Worm (Caenorhabditis elegans) whole organism, young adult: ENCODE measurements around the gene VB0395L.1.

ENCODE experiments used
- B0261.1 ChIP-seq: sonication (generic microtip); optimal IDR thresholded peaks from 2 replicates; lab custom pipeline; 2016; ENCODE audit warnings: mild to moderate bottlenecking, missing genetic modification characterization, moderate library complexity, missing compliant biosample characterization
- F22D6.2 ChIP-seq: sonication (generic microtip); optimal IDR thresholded peaks from 2 replicates; lab custom pipeline; 2016; ENCODE audit warnings: mild to moderate bottlenecking, missing genetic modification characterization, missing compliant biosample characterization
- F52B5.7 ChIP-seq: sonication (generic microtip); optimal IDR thresholded peaks from 2 replicates; lab custom pipeline; 2016; ENCODE audit warnings: mild to moderate bottlenecking, missing genetic modification characterization, missing compliant biosample characterization
- K12H6.12 ChIP-seq: fragments of 200-800 bp; sonication (Bioruptor generic); optimal IDR thresholded peaks from 2 replicates; lab custom pipeline; 2018; ENCODE audit warnings: mild to moderate bottlenecking, missing genetic modification characterization, missing compliant biosample characterization
- T07F8.4 ChIP-seq: sonication (generic microtip); optimal IDR thresholded peaks from 2 replicates; lab custom pipeline; 2016; ENCODE audit warnings: mild to moderate bottlenecking, missing genetic modification characterization, moderate library complexity, missing compliant biosample characterization
- Y53F4B.3 ChIP-seq: fragments of 200-800 bp; sonication (Bioruptor generic); IDR thresholded peaks from 2 replicates; pipeline ENCODE4 v1.3.6; 2022; ENCODE audit warnings: missing genetic modification reagents, missing genetic modification characterization, missing compliant biosample characterization
- Y67H2A.10 ChIP-seq: fragments of 200-800 bp; sonication (Bioruptor generic); conservative IDR thresholded peaks from 2 replicates; pipeline ENCODE4 v1.3.6; 2022; ENCODE audit warnings: missing genetic modification reagents, missing genetic modification characterization, missing compliant biosample characterization
- Y79H2A.3 ChIP-seq: fragments of 200-800 bp; sonication (Bioruptor generic); conservative IDR thresholded peaks from 2 replicates; pipeline ENCODE4 v1.3.6; 2022; ENCODE audit warnings: missing genetic modification reagents, missing genetic modification characterization, missing compliant biosample characterization
- attf-5 ChIP-seq: fragments of 200-800 bp; sonication (Bioruptor generic); optimal IDR thresholded peaks from 2 replicates; lab custom pipeline; 2018; ENCODE audit warnings: mild to moderate bottlenecking, missing genetic modification characterization, missing compliant biosample characterization
- bed-2 ChIP-seq: fragments of 200-800 bp; sonication (Bioruptor generic); IDR thresholded peaks from 2 replicates; pipeline ENCODE4 v1.3.6; 2022; ENCODE audit warnings: missing genetic modification reagents, missing genetic modification characterization, missing compliant biosample characterization
- cebp-1 ChIP-seq, 2 experiments: fragments of 200-800 bp in 1 of 2; sonication (Bioruptor generic) in 1 of 2; sonication (generic microtip) in 1 of 2; IDR thresholded peaks in 1 of 2; optimal IDR thresholded peaks in 1 of 2; 2 replicates each; pipeline versions ENCODE4 v1.3.6 to Lab custom; 2017 to 2022; ENCODE audit warnings: missing compliant biosample characterization in 2 of 2, missing genetic modification characterization in 2 of 2, mild to moderate bottlenecking in 1 of 2, missing genetic modification reagents in 1 of 2, moderate library complexity in 1 of 2
- ceh-100 ChIP-seq: fragments of 200-800 bp; sonication (Bioruptor generic); IDR thresholded peaks from 2 replicates; pipeline ENCODE4 v1.3.6; 2022; ENCODE audit warnings: missing genetic modification reagents, missing genetic modification characterization, missing compliant biosample characterization
- chd-7 ChIP-seq: sonication (generic microtip); optimal IDR thresholded peaks from 2 replicates; lab custom pipeline; 2016; ENCODE audit warnings: mild to moderate bottlenecking, missing genetic modification characterization, moderate library complexity, missing compliant biosample characterization
- dox-1 ChIP-seq: fragments of 200-800 bp; sonication (Bioruptor generic); IDR thresholded peaks from 2 replicates; pipeline ENCODE4 v1.3.6; 2022; ENCODE audit warnings: missing genetic modification reagents, missing genetic modification characterization, missing compliant biosample characterization
- dpl-1 ChIP-seq: fragments of 150-350 bp; optimal IDR thresholded peaks from 2 replicates; lab custom pipeline; 2014; ENCODE audit warnings: missing biosample characterization, missing genetic modification reagents, missing genetic modification characterization
- efl-1 ChIP-seq: fragments of 150-350 bp; optimal IDR thresholded peaks from 2 replicates; lab custom pipeline; 2014; ENCODE audit warnings: missing biosample characterization, missing genetic modification reagents, missing genetic modification characterization
- egl-18 ChIP-seq: fragments of 200-800 bp; sonication (Bioruptor generic); IDR thresholded peaks from 2 replicates; pipeline ENCODE4 v1.3.6; 2022; ENCODE audit warnings: missing genetic modification reagents, missing genetic modification characterization, missing compliant biosample characterization
- egl-44 ChIP-seq: fragments of 200-800 bp; sonication (Bioruptor generic); IDR thresholded peaks from 2 replicates; pipeline ENCODE4 v1.3.6; 2022; ENCODE audit warnings: missing genetic modification reagents, missing genetic modification characterization, missing compliant biosample characterization
- ekl-4 ChIP-seq: fragments of 200-800 bp; sonication (Bioruptor generic); IDR thresholded peaks from 2 replicates; pipeline ENCODE4 v1.3.6; 2022; ENCODE audit warnings: missing genetic modification reagents, missing genetic modification characterization, missing compliant biosample characterization
- hlh-12 ChIP-seq: sonication (generic microtip); optimal IDR thresholded peaks from 2 replicates; lab custom pipeline; 2016; ENCODE audit warnings: missing genetic modification characterization, missing compliant biosample characterization
- hmg-1.2 ChIP-seq: fragments of 200-800 bp; sonication (Bioruptor generic); IDR thresholded peaks from 2 replicates; pipeline ENCODE4 v1.3.6; 2022; ENCODE audit warnings: missing genetic modification reagents, missing genetic modification characterization, missing compliant biosample characterization
- lag-1 ChIP-seq: fragments of 200-800 bp; sonication (Bioruptor generic); IDR thresholded peaks from 2 replicates; pipeline ENCODE4 v1.3.6; 2022; ENCODE audit warnings: missing genetic modification reagents, missing genetic modification characterization, missing compliant biosample characterization
- let-526 ChIP-seq: fragments of 200-800 bp; sonication (Bioruptor generic); IDR thresholded peaks from 2 replicates; pipeline ENCODE4 v1.3.6; 2022; ENCODE audit warnings: missing genetic modification reagents, missing genetic modification characterization, missing compliant biosample characterization
- let-607 ChIP-seq, 2 experiments: fragments of 200-800 bp in 1 of 2; sonication (Bioruptor generic) in 1 of 2; sonication (generic microtip) in 1 of 2; optimal IDR thresholded peaks; 2 replicates each; lab custom pipeline; 2016 to 2018; ENCODE audit warnings: mild to moderate bottlenecking in 2 of 2, missing compliant biosample characterization in 2 of 2, missing genetic modification characterization in 2 of 2, moderate library complexity in 2 of 2, missing genotype in 1 of 2
- lin-26 ChIP-seq: fragments of 200-800 bp; sonication (Bioruptor generic); IDR thresholded peaks from 2 replicates; pipeline ENCODE4 v1.3.6; 2022; ENCODE audit warnings: missing genetic modification reagents, missing genetic modification characterization, missing compliant biosample characterization
- lir-1 ChIP-seq: fragments of 200-800 bp; sonication (Bioruptor generic); conservative IDR thresholded peaks from 2 replicates; pipeline ENCODE4 v1.3.6; 2022; ENCODE audit warnings: missing genetic modification reagents, missing genetic modification characterization, missing compliant biosample characterization
- lsl-1 ChIP-seq: fragments of 200-800 bp; sonication (Bioruptor generic); optimal IDR thresholded peaks from 2 replicates; lab custom pipeline; 2018; ENCODE audit warnings: mild to moderate bottlenecking, missing genetic modification characterization, moderate library complexity, missing compliant biosample characterization
- lsy-27 ChIP-seq: sonication (generic microtip); optimal IDR thresholded peaks from 2 replicates; lab custom pipeline; 2017; ENCODE audit warnings: missing genetic modification characterization, mild to moderate bottlenecking, missing compliant biosample characterization, antibody characterized with exemption, missing genotype, borderline replicate concordance; ENCODE audit not compliant: insufficient read depth
- madf-10 ChIP-seq: sonication (generic microtip); optimal IDR thresholded peaks from 2 replicates; lab custom pipeline; 2016; ENCODE audit warnings: mild to moderate bottlenecking, missing genetic modification characterization, missing compliant biosample characterization
- madf-3 ChIP-seq: fragments of 200-800 bp; sonication (Bioruptor generic); IDR thresholded peaks from 2 replicates; pipeline ENCODE4 v1.3.6; 2022; ENCODE audit warnings: missing genetic modification reagents, missing genetic modification characterization, missing compliant biosample characterization
- madf-6 ChIP-seq: fragments of 200-800 bp; sonication (Bioruptor generic); IDR thresholded peaks from 2 replicates; pipeline ENCODE4 v1.3.6; 2022; ENCODE audit warnings: missing genetic modification reagents, missing genetic modification characterization, missing compliant biosample characterization
- nfya-1 ChIP-seq: sonication (generic microtip); optimal IDR thresholded peaks from 2 replicates; lab custom pipeline; 2017; ENCODE audit warnings: antibody characterized with exemption, missing compliant biosample characterization, missing genetic modification characterization, borderline replicate concordance; ENCODE audit not compliant: insufficient read depth
- nhr-120 ChIP-seq: fragments of 200-800 bp; sonication (Bioruptor generic); IDR thresholded peaks from 2 replicates; pipeline ENCODE4 v1.3.6; 2022; ENCODE audit warnings: missing genetic modification characterization, missing compliant biosample characterization
- pbrm-1 ChIP-seq: fragments of 200-800 bp; sonication (Bioruptor generic); IDR thresholded peaks from 2 replicates; pipeline ENCODE4 v1.3.6; 2022; ENCODE audit warnings: missing genetic modification reagents, missing genetic modification characterization, missing compliant biosample characterization
- pha-4 ChIP-seq: fragments of 150-350 bp; sonication (generic microtip); optimal IDR thresholded peaks from 2 replicates; lab custom pipeline; 2014; ENCODE audit warnings: missing biosample characterization, missing genetic modification reagents, missing genetic modification characterization
- repo-1 ChIP-seq: sonication (generic microtip); optimal IDR thresholded peaks from 2 replicates; lab custom pipeline; 2017; ENCODE audit warnings: mild to moderate bottlenecking, missing genetic modification characterization, missing compliant biosample characterization
- rpc-1 ChIP-seq, 2 experiments: fragments of 150-350 bp in 1 of 2; sonication (generic microtip) in 1 of 2; optimal IDR thresholded peaks; 2 replicates each; lab custom pipeline; 2014 to 2018; ENCODE audit warnings: missing biosample characterization in 1 of 2, missing genetic modification characterization in 1 of 2, missing genetic modification reagents in 1 of 2, missing genotype in 1 of 2
- sptf-2 ChIP-seq: fragments of 200-800 bp; sonication (Bioruptor generic); optimal IDR thresholded peaks from 2 replicates; lab custom pipeline; 2018; ENCODE audit warnings: mild to moderate bottlenecking, missing genetic modification characterization, missing compliant biosample characterization
- tbp1 ChIP-seq: fragments of 200-800 bp; sonication (Bioruptor generic); optimal IDR thresholded peaks from 2 replicates; lab custom pipeline; 2018; ENCODE audit warnings: mild to moderate bottlenecking, missing genetic modification characterization, missing compliant biosample characterization
- tlf-1 ChIP-seq: fragments of 200-800 bp; sonication (Bioruptor generic); optimal IDR thresholded peaks from 2 replicates; lab custom pipeline; 2018; ENCODE audit warnings: mild to moderate bottlenecking, missing genetic modification characterization, missing compliant biosample characterization
- xnd-1 ChIP-seq: sonication (generic microtip); optimal IDR thresholded peaks from 2 replicates; lab custom pipeline; 2016; ENCODE audit warnings: missing genotype, missing genetic modification reagents, missing genetic modification characterization, missing compliant biosample characterization
- zfh-2 ChIP-seq: fragments of 200-800 bp; sonication (Bioruptor generic); conservative IDR thresholded peaks from 2 replicates; pipeline ENCODE4 v1.3.6; 2022; ENCODE audit warnings: missing genetic modification reagents, missing genetic modification characterization, missing compliant biosample characterization
- zim-3 ChIP-seq: sonication (generic microtip); optimal IDR thresholded peaks from 2 replicates; lab custom pipeline; 2017; ENCODE audit warnings: mild to moderate bottlenecking, missing genetic modification characterization, moderate library complexity, missing compliant biosample characterization
- ztf-25 ChIP-seq: fragments of 200-800 bp; sonication (Bioruptor generic); IDR thresholded peaks from 2 replicates; pipeline ENCODE4 v1.3.6; 2022; ENCODE audit warnings: missing genetic modification reagents, missing genetic modification characterization, missing compliant biosample characterization
- ztf-26 ChIP-seq: sonication (generic microtip); optimal IDR thresholded peaks from 2 replicates; lab custom pipeline; 2017; ENCODE audit warnings: missing genetic modification characterization, missing compliant biosample characterization

Gene VB0395L.1

DNA sequence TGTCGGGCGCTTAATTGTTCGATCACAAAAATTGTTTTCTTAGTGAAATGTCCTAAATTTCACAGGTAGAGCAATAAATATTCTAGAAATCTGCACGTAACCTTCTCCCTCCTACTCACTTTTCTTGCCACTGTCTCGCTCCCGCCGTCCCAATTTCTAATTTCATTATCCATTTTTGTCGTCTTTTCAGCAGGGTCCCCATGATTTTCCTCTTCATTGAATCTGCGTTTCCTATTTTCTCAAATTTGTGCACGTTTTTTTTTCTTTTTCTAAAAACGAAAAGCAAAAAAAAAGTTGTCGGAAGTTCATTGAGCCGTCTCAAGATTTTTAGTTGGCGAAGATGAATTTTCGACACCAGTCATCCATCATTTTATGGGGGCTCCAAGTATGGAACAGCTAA, 29.6 kb upstream of the VB0395L.1 start:
- TF ChIP-seq madf-10 (tag; lab: Kevin White, UChicago) (no peak), B0261.1 (no peak), K12H6.12 (tag; lab: Kevin White, UChicago) (no peak), egl-44 (GFP tag; lab: Robert Waterston, UW) (no peak), T07F8.4 (tag; lab: Kevin White, UChicago) (no peak), ceh-100 (no peak), madf-6 (GFP tag; lab: Robert Waterston, UW) (no peak), lsl-1 (GFP tag; lab: Kevin White, UChicago) (no peak), F52B5.7 (no peak), xnd-1 (no peak), tbp1 (GFP tag; lab: Kevin White, UChicago) (no peak), let-607 (tag; optimal IDR thresholded peaks at IDR 0.05; lab: Kevin White, UChicago) (no peak), efl-1 (GFP tag; lab: Kevin White, UChicago) (no peak), chd-7 (tag; lab: Kevin White, UChicago) (no peak), bed-2 (no peak), ztf-26 (tag; lab: Kevin White, UChicago) (no peak), zfh-2 (GFP tag; lab: Robert Waterston, UW) (no peak), lin-26 (no peak), repo-1 (no peak), cebp-1 (GFP tag; IDR thresholded peaks at IDR 0.05; lab: Robert Waterston, UW) (no peak), cebp-1 (tag; optimal IDR thresholded peaks at IDR 0.05; lab: Kevin White, UChicago) (no peak)

DNA sequence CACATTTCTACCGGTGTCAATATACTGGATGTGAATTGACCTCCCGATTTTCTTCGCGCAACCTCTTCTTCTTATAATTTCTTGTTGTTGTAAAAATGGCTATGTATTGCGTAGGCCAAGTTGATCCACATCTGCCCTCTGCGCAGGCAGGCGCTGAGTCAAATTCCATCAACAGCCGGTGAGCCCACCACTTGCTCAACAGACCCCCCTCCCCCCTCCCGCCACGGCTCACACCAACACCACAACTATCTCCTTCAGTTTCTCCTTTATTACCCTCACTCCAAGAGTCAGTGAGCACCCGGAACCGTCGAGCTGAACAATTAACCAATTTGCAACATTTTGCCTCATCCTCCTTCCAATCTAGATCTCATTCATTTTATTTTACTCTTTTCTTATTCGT, 27.5 kb upstream of the VB0395L.1 start:
- TF ChIP-seq tlf-1 (GFP tag; lab: Kevin White, UChicago): no peak
- TF ChIP-seq nhr-120 (GFP tag; lab: Robert Waterston, UW): 0 out of 2 replicates have a peak, but pooled peaks have one; percentile 12
- TF ChIP-seq nfya-1: no peak
- TF ChIP-seq zfh-2 (GFP tag; lab: Robert Waterston, UW): peak; percentile 70

DNA sequence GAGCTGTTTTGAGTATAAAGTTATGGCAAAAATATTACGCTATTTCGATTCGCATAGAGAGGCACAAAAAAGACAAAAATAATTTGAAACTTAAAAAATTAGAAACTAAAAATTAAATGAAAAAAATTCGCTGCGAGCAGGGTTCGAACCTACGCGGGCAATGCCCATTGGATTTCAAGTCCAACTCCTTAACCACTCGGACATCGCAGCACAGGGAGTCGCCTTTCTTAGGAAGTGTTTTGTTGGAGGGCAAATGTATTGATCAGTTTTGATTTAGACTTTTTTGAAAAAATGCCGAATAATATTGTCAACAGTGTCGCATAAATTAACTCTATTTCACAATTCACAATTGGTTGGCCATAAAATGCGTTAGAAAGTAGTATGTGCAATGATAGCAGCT, 25.7 kb upstream of the VB0395L.1 start:
- TF ChIP-seq B0261.1: peak; percentile 69
- TF ChIP-seq ekl-4 (GFP tag; lab: Robert Waterston, UW): no peak
- TF ChIP-seq lsy-27 (tag; lab: Kevin White, UChicago): no peak
- peak; percentile 42; the same call in 1 of the 2 replicates for TF ChIP-seq hmg-1.2 (GFP tag; lab: Robert Waterston, UW)
- no peak for TF ChIP-seq Y67H2A.10 (GFP tag; lab: Robert Waterston, UW)
- peak; percentile 67; the same call in 1 of the 2 replicates for TF ChIP-seq pbrm-1 (GFP tag; lab: Robert Waterston, UW)
- no peak for TF ChIP-seq egl-44 (GFP tag; lab: Robert Waterston, UW)
- no peak for TF ChIP-seq repo-1
- no peak for TF ChIP-seq efl-1 (GFP tag; lab: Kevin White, UChicago)
- TF ChIP-seq lag-1 (GFP tag; lab: Robert Waterston, UW): no peak
- no peak for TF ChIP-seq dpl-1 (GFP tag; lab: Kevin White, UChicago)
- TF ChIP-seq F52B5.7: no peak
- no peak for TF ChIP-seq lir-1
- 0 out of 2 replicates have a peak, but pooled peaks have one; percentile 17 for TF ChIP-seq ztf-25 (GFP tag; lab: Robert Waterston, UW)
- TF ChIP-seq rpc-1 (optimal IDR thresholded peaks at IDR 0.05; lab: Kevin White, UChicago): peak; percentile 58
- peak; percentile 79 for TF ChIP-seq rpc-1 (tag; optimal IDR thresholded peaks at IDR 0.05; lab: Kevin White, UChicago)
- TF ChIP-seq madf-6 (GFP tag; lab: Robert Waterston, UW): no peak
- TF ChIP-seq egl-18 (GFP tag; lab: Robert Waterston, UW): no peak
- no peak for TF ChIP-seq dox-1
- TF ChIP-seq tbp1 (GFP tag; lab: Kevin White, UChicago): peak; percentile 88
- no peak for TF ChIP-seq sptf-2 (GFP tag; lab: Kevin White, UChicago)
- no peak for TF ChIP-seq madf-3 (GFP tag; lab: Robert Waterston, UW)
- TF ChIP-seq Y53F4B.3 (GFP tag; lab: Robert Waterston, UW): no peak
- no peak for TF ChIP-seq pha-4 (tag; lab: Kevin White, UChicago)
- TF ChIP-seq Y79H2A.3 (GFP tag; lab: Robert Waterston, UW): no peak
- TF ChIP-seq attf-5 (GFP tag; lab: Kevin White, UChicago): no peak
- no peak for TF ChIP-seq F22D6.2
- no peak for TF ChIP-seq zim-3 (tag; lab: Kevin White, UChicago)
- TF ChIP-seq hlh-12 (tag; lab: Kevin White, UChicago): no peak
- TF ChIP-seq let-526 (GFP tag; lab: Robert Waterston, UW): no peak
